Worm (Caenorhabditis elegans) whole organism, late embryonic: Measurements from ENCODE around the gene shl-1.
"Not testable (repeated sequence)": the region's sequence is repeated elsewhere in the genome, so short reads cannot be mapped to it uniquely, and the experiment has no call there.

Experiments used
- F13H6.1 ChIP-seq: sonication (generic microtip); optimal IDR thresholded peaks from 2 replicates; lab custom pipeline; 2016; ENCODE audit warnings: missing genetic modification characterization, missing compliant biosample characterization
- ceh-2 ChIP-seq: sonication (generic microtip); optimal IDR thresholded peaks from 2 replicates; lab custom pipeline; 2016; ENCODE audit warnings: missing genotype, missing genetic modification characterization, missing compliant biosample characterization
- ceh-22 ChIP-seq: sonication (generic microtip); optimal IDR thresholded peaks from 2 replicates; lab custom pipeline; 2017; ENCODE audit warnings: missing biosample characterization, missing genetic modification characterization
- ceh-34 ChIP-seq: sonication (generic microtip); optimal IDR thresholded peaks from 2 replicates; lab custom pipeline; 2016; ENCODE audit warnings: mild to moderate bottlenecking, missing genetic modification characterization, missing compliant biosample characterization
- ceh-48 ChIP-seq: sonication (generic microtip); optimal IDR thresholded peaks from 2 replicates; lab custom pipeline; 2016; ENCODE audit warnings: missing genetic modification characterization, inconsistent platforms, missing compliant biosample characterization
- ceh-6 ChIP-seq: fragments of 200-800 bp; sonication (Bioruptor generic); optimal IDR thresholded peaks from 2 replicates; lab custom pipeline; 2018; ENCODE audit warnings: mild to moderate bottlenecking, missing genetic modification characterization, missing compliant biosample characterization
- dmd-4 ChIP-seq: sonication (generic microtip); optimal IDR thresholded peaks from 2 replicates; lab custom pipeline; 2016; ENCODE audit warnings: borderline replicate concordance, missing genetic modification characterization, missing compliant biosample characterization
- dve-1 ChIP-seq: sonication (generic microtip); optimal IDR thresholded peaks from 2 replicates; lab custom pipeline; 2017; ENCODE audit warnings: antibody characterized with exemption, mild to moderate bottlenecking, missing genetic modification characterization, missing compliant biosample characterization
- elt-4 ChIP-seq: sonication (generic microtip); optimal IDR thresholded peaks from 2 replicates; lab custom pipeline; 2016; ENCODE audit warnings: missing genetic modification characterization, missing compliant biosample characterization
- eyg-1 ChIP-seq: sonication (generic microtip); optimal IDR thresholded peaks from 2 replicates; lab custom pipeline; 2016; ENCODE audit warnings: missing genotype, missing genetic modification characterization, missing compliant biosample characterization
- fkh-10 ChIP-seq: fragments of 150-350 bp; optimal IDR thresholded peaks from 2 replicates; lab custom pipeline; 2014; ENCODE audit warnings: missing biosample characterization, missing genetic modification reagents, missing genetic modification characterization
- hlh-13 ChIP-seq: fragments of 200-800 bp; sonication (Bioruptor generic); optimal IDR thresholded peaks from 2 replicates; lab custom pipeline; 2018; ENCODE audit warnings: mild to moderate bottlenecking, missing genetic modification characterization, missing compliant biosample characterization
- hlh-15 ChIP-seq: sonication (generic microtip); optimal IDR thresholded peaks from 2 replicates; lab custom pipeline; 2016; ENCODE audit warnings: missing genetic modification characterization, missing compliant biosample characterization
- hlh-6 ChIP-seq: sonication (generic microtip); optimal IDR thresholded peaks from 2 replicates; lab custom pipeline; 2016; ENCODE audit warnings: missing genotype, missing genetic modification characterization, missing compliant biosample characterization
- nfya-1 ChIP-seq: sonication (generic microtip); optimal IDR thresholded peaks from 2 replicates; lab custom pipeline; 2017; ENCODE audit warnings: missing genetic modification characterization, mild to moderate bottlenecking, missing compliant biosample characterization, antibody characterized with exemption, moderate library complexity
- nhr-11 ChIP-seq: fragments of 150-350 bp; optimal IDR thresholded peaks from 2 replicates; lab custom pipeline; 2014; ENCODE audit warnings: missing biosample characterization, missing genetic modification characterization
- npax-4 ChIP-seq: sonication (generic microtip); optimal IDR thresholded peaks from 2 replicates; lab custom pipeline; 2016; ENCODE audit warnings: missing genetic modification characterization, missing compliant biosample characterization
- pag-3 ChIP-seq: sonication (generic microtip); optimal IDR thresholded peaks from 2 replicates; lab custom pipeline; 2016; ENCODE audit warnings: missing compliant biosample characterization, missing genetic modification characterization, borderline replicate concordance
- pha-2 ChIP-seq: sonication (generic microtip); optimal IDR thresholded peaks from 2 replicates; lab custom pipeline; 2017; ENCODE audit warnings: mild to moderate bottlenecking, missing genetic modification characterization, missing compliant biosample characterization
- pqm-1 ChIP-seq: sonication (generic microtip); optimal IDR thresholded peaks from 2 replicates; lab custom pipeline; 2016; ENCODE audit warnings: missing genetic modification characterization, missing compliant biosample characterization
- pros-1 ChIP-seq: fragments of 150-350 bp; optimal IDR thresholded peaks from 2 replicates; lab custom pipeline; 2014; ENCODE audit warnings: missing biosample characterization, missing genetic modification reagents, missing genetic modification characterization
- rnt-1 ChIP-seq: sonication (generic microtip); optimal IDR thresholded peaks from 2 replicates; lab custom pipeline; 2016; ENCODE audit warnings: missing genetic modification characterization, missing compliant biosample characterization
- sdc-2 ChIP-seq: sonication (generic microtip); optimal IDR thresholded peaks from 2 replicates; lab custom pipeline; 2016; ENCODE audit warnings: missing genotype, missing genetic modification characterization, missing compliant biosample characterization
- sox-4 ChIP-seq: sonication (generic microtip); optimal IDR thresholded peaks from 2 replicates; lab custom pipeline; 2017; ENCODE audit warnings: mild to moderate bottlenecking, missing genetic modification characterization, inconsistent platforms, missing compliant biosample characterization
- syd-9 ChIP-seq: sonication (generic microtip); optimal IDR thresholded peaks from 2 replicates; lab custom pipeline; 2016; ENCODE audit warnings: mild to moderate bottlenecking, missing genetic modification characterization, moderate library complexity, missing compliant biosample characterization
- tbx-2 ChIP-seq: sonication (generic microtip); optimal IDR thresholded peaks from 2 replicates; lab custom pipeline; 2016; ENCODE audit warnings: missing genetic modification characterization, missing compliant biosample characterization
- ttx-3 ChIP-seq: sonication (generic microtip); optimal IDR thresholded peaks from 2 replicates; lab custom pipeline; 2016; ENCODE audit warnings: missing genetic modification reagents, missing genetic modification characterization, missing compliant biosample characterization
- unc-42 ChIP-seq: sonication (generic microtip); optimal IDR thresholded peaks from 2 replicates; lab custom pipeline; 2016; ENCODE audit warnings: missing genotype, missing genetic modification characterization, missing compliant biosample characterization
- unc-55 ChIP-seq: sonication (generic microtip); optimal IDR thresholded peaks from 2 replicates; lab custom pipeline; 2017; ENCODE audit warnings: missing biosample characterization, missing genetic modification reagents, missing genetic modification characterization
- ztf-16 ChIP-seq: sonication (generic microtip); optimal IDR thresholded peaks from 2 replicates; lab custom pipeline; 2017; ENCODE audit warnings: missing genetic modification characterization, missing compliant biosample characterization

The shl-1 gene

ce11 chrIV:6365045-6365444 lies 18.8 kb downstream of the shl-1 start, which contains the start of gene Y73B6BL.270:
Y73B6BL.270 (plus strand) TSS chrIV:6365345.
- TF ChIP-seq hlh-13 (GFP tag; lab: Kevin White, UChicago), result no peak
- no peak for TF ChIP-seq ceh-22 (tag; lab: Kevin White, UChicago)
- TF ChIP-seq ceh-48 (tag; lab: Kevin White, UChicago), result no peak
- no peak for TF ChIP-seq ttx-3
- no peak for TF ChIP-seq ceh-34 (tag; lab: Kevin White, UChicago)
- no peak for TF ChIP-seq dve-1 (tag; lab: Kevin White, UChicago)
- TF ChIP-seq F13H6.1 (tag; lab: Kevin White, UChicago), result no peak
- no peak for TF ChIP-seq dmd-4 (tag; lab: Kevin White, UChicago)
- no peak for TF ChIP-seq elt-4 (tag; lab: Kevin White, UChicago)
- TF ChIP-seq nhr-11 (tag; lab: Kevin White, UChicago), result no peak
- TF ChIP-seq nfya-1, result no peak
- no peak for TF ChIP-seq eyg-1 (tag; lab: Kevin White, UChicago)
- no peak for TF ChIP-seq unc-55

- TF ChIP-seq ttx-3 (no peak), unc-42 (tag; lab: Kevin White, UChicago) (peak; percentile 90)
- TF ChIP-seq, all 69 proteins: peak for 1
Observed at ce11 chrIV:6363604-6364003, 20.3 kb downstream of the shl-1 start.

- TF ChIP-seq ceh-2 (tag; lab: Kevin White, UChicago), result no peak
- peak; percentile 13 for TF ChIP-seq unc-42 (tag; lab: Kevin White, UChicago)
Observed at ce11 chrIV:6361668-6362067, 22.2 kb downstream of the shl-1 start, which contains the start of gene Y73B6BL.47. Y73B6BL.47 (plus strand) TSS chrIV:6361968.

ce11 chrIV:6347213-6347612 lies 36.7 kb downstream of the shl-1 start, which contains the start of gene Y73B6BL.289:
Y73B6BL.289 (plus strand) TSS chrIV:6347513.
- TF ChIP-seq nhr-11, ceh-22, hlh-15 (tag; lab: Kevin White, UChicago): not testable (repeated sequence)

- no peak for TF ChIP-seq syd-9 (tag; lab: Kevin White, UChicago)
- TF ChIP-seq pha-2 (tag; lab: Kevin White, UChicago), result no peak
- no peak for TF ChIP-seq ztf-16 (tag; lab: Kevin White, UChicago)
- no peak for TF ChIP-seq tbx-2 (tag; lab: Kevin White, UChicago)
- no peak for TF ChIP-seq npax-4
Observed at ce11 chrIV:6342876-6343275, 41.0 kb downstream of the shl-1 start, which contains the start of gene Y73B6BL.14. Y73B6BL.14 (minus strand) TSS chrIV:6342976.

- no peak for TF ChIP-seq nfya-1
- no peak for TF ChIP-seq rnt-1
- no peak for TF ChIP-seq hlh-6 (tag; lab: Kevin White, UChicago)
- no peak for TF ChIP-seq tbx-2 (tag; lab: Kevin White, UChicago)
- no peak for TF ChIP-seq pag-3 (tag; lab: Kevin White, UChicago)
- no peak for TF ChIP-seq pros-1 (tag; lab: Kevin White, UChicago)
- no peak for TF ChIP-seq ceh-6 (GFP tag; lab: Kevin White, UChicago)
- TF ChIP-seq sdc-2 (tag; lab: Kevin White, UChicago), result no peak
- TF ChIP-seq fkh-10 (GFP tag; lab: Kevin White, UChicago), result no peak
- TF ChIP-seq ceh-34 (tag; lab: Kevin White, UChicago), result no peak
- TF ChIP-seq pqm-1 (tag; lab: Kevin White, UChicago), result no peak
- no peak for TF ChIP-seq pha-2 (tag; lab: Kevin White, UChicago)
- TF ChIP-seq sox-4, result no peak
Observed at ce11 chrIV:6342431-6342830, 41.4 kb downstream of the shl-1 start, which contains the start of gene Y73B6BL.288. Y73B6BL.288 (minus strand) TSS chrIV:6342531.
